Fruit fly (Drosophila melanogaster): Measurements from ENCODE around the gene CG3088.

Gene CG3088

DNA sequence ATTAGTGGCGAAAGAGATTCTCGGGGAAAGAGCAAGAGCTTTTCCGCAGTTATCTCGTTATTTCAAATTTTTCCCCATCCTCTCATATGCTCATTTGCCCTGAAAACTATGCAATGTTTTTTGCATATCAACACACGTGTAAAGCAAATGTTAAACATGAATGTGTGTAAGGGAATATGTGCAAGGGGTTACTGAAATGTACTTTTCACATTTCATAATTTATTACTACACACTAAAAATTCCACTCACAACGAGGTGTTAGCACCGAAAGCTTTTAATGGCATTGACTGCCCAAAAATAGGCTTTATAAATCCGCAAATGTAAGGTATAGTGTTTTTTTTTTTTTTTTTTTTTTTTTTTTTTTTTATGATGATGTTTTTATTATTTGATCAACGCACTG lies 29.5 kb downstream of the CG3088 start:
- no peak for TF ChIP-seq noc (tag; optimal IDR thresholded peaks at IDR 0.05)

DNA sequence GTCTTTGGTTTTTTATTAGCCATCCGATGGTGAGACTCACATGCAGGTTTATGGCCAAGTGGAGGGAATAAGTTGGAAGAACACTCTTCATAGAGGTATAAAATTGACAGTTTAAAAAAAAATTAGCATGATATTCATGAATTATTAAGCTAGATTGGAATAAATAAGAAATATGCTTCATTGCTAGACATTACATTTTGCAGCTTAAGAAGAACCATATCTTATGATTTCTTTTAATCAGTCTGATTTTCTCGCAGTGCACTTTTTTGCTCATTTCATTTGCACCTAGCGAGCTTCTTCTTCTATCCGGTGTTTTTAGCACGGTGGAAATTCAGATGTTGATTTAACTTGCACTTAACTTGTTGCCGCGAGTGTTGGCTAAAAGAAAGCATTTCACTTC lies 31.3 kb downstream of the CG3088 start:
- no peak for TF ChIP-seq noc (tag; optimal IDR thresholded peaks at IDR 0.05)

DNA sequence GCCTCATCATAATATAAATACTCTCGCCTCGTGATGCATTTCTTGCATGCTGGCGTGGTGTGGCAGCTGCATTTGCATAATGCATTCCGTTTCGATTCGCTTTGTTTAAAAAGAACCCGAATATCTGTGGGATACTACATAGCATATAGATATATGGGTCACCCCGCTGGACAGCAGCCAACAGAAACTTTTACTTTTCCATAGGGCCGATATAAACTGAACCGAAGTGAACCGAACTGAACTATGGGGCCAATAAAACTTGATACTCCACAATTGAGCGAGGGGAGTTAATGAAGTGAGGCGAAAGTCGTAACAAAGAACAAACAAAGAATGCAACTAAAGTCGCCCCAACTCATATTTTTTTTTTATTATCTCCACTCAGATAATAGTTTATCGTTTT lies 31.9 kb downstream of the CG3088 start:
- TF ChIP-seq noc (tag; optimal IDR thresholded peaks at IDR 0.05) = no peak

DNA sequence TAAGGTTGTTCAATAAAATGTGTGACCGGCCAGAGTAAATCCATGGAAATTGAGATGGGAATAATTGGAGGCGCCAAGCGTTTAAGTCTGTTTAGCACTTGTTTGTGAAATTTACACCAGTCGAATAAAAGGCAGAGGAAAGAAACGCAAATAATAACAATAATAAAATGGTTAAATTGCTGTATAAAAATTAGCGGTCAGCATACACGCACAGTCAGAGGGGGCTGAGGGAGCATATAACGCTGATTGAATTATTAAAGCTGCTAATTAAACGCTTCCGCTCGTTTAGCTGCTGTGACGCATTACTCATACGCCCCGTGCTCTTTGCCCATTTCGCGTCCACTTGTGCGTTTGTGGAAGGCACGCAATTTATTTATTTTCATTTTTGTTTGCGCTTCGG lies 33.4 kb downstream of the CG3088 start:
- no peak for TF ChIP-seq noc (tag; optimal IDR thresholded peaks at IDR 0.05)

DNA sequence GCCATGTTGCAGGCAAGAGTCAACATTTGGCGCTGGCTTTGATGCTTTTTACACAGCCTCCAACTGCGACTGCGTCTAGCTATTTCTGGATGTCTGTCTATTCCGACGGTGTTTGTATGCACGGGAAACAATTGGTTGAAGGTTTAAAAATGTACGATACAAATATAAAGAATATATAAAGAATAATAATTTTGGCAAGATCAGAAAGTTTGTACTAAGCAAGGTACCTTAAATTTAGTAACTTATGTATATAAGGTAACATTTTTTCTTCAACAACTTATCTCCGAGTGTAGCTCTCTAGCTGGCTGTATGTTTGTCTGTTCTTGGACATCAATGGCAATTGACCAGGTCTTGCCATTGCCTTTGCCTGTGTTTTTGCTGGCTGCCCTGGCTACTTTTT lies 34.3 kb downstream of the CG3088 start:
- no peak for TF ChIP-seq noc (tag; optimal IDR thresholded peaks at IDR 0.05)

DNA sequence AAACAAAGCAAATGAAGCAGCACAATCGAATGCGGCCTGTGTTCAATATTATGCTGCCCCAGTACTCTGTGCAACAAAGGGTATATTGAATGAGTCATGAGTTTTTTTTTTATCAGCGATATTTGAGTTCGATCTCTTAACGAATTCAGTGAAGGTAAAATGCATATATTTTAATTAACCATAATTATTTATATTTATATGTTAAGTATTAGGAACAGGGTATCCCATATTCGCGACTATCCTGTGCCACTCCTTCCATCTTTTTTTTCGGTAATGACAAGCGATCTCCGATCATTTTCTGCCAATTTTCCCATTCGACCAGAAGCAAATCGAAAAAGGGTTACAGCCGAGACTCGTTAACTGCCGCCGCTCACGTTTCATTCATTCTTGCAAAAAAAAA lies 42.1 kb downstream of the CG3088 start:
- TF ChIP-seq noc (tag; optimal IDR thresholded peaks at IDR 0.05) = no peak

DNA sequence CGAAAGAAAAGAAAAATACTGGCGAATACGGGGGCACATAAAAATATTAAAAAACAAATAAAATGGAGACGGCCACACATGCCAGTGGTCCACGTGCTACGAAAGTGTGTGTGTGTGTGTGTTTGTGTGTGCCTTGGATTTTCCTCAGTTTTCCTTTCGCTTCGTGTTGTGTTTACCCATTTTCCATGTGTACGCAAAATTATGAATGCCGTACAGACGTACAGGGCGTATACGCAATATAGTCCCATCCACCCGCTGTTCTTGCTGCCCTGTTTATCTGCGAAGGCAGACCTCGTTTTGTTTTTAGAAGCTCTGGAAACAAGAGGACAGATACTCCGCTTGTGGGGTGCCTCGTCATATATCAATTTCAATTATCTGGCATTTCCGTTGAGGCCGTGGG lies 44.5 kb downstream of the CG3088 start:
- TF ChIP-seq noc (tag; optimal IDR thresholded peaks at IDR 0.05) = no peak

DNA sequence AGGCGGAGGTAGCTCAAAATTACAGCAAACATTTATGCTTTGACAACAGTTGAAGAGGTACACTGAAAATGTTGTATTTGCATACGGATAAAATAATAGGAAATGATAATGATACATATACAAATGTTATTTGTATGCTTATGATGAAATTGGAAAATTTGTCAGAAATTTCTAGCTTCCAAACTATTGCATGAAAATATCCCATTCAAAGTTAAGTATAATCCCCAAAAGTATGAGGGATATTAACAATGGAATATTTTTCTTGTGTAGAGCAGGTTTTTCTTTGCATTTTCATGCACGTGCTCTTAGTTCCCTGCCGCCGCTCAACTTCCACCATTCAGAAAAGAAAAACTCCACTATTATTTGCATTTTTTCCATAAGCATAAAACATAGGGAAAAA lies 46.1 kb downstream of the CG3088 start:
- TF ChIP-seq noc (tag; optimal IDR thresholded peaks at IDR 0.05) = no peak

DNA sequence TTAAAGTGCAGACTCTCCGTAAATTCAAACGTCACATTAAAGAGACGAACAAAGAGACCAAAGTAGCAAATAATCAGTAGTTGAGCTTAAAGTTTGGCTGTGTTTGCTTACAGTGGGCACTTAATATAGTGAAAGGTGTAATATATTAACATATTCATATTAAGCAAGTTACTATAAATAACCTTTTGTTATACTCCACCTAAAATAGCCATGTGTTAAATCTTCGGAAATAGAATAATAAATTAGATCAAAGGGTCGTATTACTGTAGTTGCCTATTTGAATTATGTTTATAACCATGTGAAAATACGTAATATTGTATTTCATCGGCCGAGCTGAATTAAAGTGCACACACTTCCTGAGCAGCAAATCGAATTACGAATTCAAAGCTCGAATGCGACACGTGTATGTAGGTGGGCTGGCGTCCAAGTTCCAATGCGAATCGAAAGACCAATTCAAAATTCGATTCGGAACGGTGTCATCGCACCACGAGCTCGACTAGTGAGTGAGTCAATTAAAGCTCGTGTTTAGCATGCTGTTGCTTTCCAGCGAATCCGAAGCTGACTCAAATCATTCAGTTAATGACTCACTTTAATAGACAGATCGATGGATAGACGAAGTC lies 48.8 kb downstream of the CG3088 start:
- no peak for TF ChIP-seq noc (tag; optimal IDR thresholded peaks at IDR 0.05)

DNA sequence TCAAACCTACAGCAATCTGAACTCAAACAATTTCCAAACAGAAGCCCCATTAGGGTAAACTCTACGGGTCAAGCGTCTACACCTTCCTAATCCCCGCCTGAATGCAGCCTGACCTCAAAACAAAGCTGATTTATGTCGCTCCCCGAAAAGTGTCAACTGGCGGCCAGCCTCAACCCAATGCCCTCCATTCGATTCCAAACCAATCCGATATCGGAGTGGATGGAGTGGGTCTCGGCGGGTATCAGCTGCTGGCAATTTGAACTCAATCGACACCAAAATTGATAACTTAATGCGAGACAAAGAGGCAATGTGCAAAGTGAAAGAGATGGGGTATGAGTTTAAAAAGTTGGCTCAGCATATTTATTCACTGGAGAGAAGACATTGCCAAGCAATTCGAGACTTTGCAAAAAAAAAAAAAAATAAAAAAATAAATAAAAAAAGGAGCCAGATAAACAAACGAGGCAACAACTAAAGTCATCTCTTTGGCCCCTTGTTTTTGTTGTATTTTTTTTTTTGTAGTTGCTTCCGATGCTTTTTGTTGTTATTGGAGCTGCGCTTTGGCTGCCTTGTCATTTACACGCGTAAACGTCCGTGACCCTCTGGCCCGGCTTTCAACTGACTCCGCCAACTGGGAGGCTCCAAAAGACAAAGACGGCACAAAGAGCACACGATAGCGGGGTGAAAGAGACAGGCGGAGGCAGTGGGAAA lies 50.1 kb downstream of the CG3088 start:
- no peak for TF ChIP-seq noc (tag; optimal IDR thresholded peaks at IDR 0.05)
